Fruit fly (Drosophila melanogaster): Measurements from ENCODE around the gene Ect3.
A peak's percentile ranks its signal among the peaks of the same experiment; 100 is the strongest.

DNA sequence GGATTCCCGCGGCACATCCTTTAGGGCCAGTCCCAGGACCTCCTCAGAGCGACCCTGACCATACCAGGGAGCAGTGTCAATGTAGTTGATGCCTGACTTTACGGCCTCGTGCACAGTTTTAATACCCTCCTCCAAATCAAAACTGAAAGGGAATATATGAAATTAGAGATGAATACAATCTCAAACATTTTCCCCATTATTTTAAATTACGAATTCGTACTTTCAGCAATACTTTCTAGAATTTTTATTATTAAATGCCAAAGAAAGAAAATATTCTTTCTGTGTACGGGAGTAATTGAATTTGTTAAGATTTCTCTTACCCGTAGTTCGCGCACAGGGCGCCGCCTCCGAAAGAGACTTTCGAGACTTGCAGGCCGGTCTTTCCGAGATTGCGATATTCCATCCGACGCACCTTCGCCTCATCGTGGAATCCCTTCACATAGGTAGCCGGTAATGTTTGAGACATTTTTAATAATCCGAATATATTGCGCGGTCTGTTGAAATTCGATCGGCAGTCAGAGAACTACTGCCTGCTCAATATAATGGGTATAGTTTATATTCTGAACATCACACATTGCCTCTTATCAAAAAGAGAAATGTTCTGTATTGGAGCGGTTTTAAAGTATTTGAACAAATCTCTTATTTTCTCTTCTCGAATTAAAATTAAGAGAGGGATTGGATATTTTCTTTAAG is 19.1 kb upstream of the Ect3 start, which contains the start of gene CG18547:
- no peak for TF ChIP-seq dac (GFP tag; optimal IDR thresholded peaks at IDR 0.05)
- TF ChIP-seq OdsH (GFP tag; optimal IDR thresholded peaks at IDR 0.05) = peak; percentile 48
- peak; percentile 32 for TF ChIP-seq CG11762 (GFP tag; optimal IDR thresholded peaks at IDR 0.05; ENCODE audit: insufficient read depth)
- no peak for TF ChIP-seq CG8319 (GFP tag; optimal IDR thresholded peaks at IDR 0.05)
- no peak for TF ChIP-seq salr (GFP tag; optimal IDR thresholded peaks at IDR 0.05)
- peak; percentile 25 for TF ChIP-seq CG32006 (GFP tag; optimal IDR thresholded peaks at IDR 0.05)
- TF ChIP-seq cyc (GFP tag; optimal IDR thresholded peaks at IDR 0.05) = peak; percentile 49

All from whole organism, prepupa.